Worm (Caenorhabditis elegans): ENCODE data around the gene D1022.2.

DNA sequence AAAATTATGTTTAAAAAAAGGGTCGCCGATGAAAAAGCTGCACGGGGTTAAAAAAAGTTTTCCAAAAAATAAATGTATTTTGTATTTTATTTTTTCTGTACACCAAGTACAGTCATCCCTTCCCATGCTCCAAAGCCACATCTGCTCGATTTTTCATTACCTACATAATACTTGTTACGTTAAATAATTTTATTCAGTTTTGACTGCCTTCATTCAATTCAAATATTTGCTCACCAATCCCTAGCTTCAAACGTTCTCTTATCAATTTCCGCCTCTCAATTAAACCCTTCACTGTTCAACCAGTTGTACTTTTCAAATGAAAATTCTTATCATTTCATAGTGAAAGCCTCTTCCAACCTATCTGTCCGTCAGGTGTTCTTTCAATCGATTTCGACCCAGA is 34.9 kb downstream of the D1022.2 start, which contains the start of gene R10H1.1:
- TF ChIP-seq W03F9.2 (tag; optimal IDR thresholded peaks at IDR 0.05): no peak
- TF ChIP-seq him-1 (tag; optimal IDR thresholded peaks at IDR 0.05): no peak

All from whole organism, L4/young adult.